Worm (Caenorhabditis elegans) whole organism, late embryonic: ENCODE results near the gene rpn-5.

Experiments
- C08G9.2 ChIP-seq: sonication (generic microtip); optimal IDR thresholded peaks from 2 replicates; lab custom pipeline; 2016; ENCODE audit warnings: mild to moderate bottlenecking, missing genetic modification characterization, moderate library complexity, missing compliant biosample characterization
- C38D4.7 ChIP-seq: fragments of 200-800 bp; sonication (Bioruptor generic); optimal IDR thresholded peaks from 2 replicates; lab custom pipeline; 2018; ENCODE audit warnings: mild to moderate bottlenecking, missing genetic modification characterization, moderate library complexity, missing compliant biosample characterization
- F13H6.1 ChIP-seq: sonication (generic microtip); optimal IDR thresholded peaks from 2 replicates; lab custom pipeline; 2016; ENCODE audit warnings: missing genetic modification characterization, missing compliant biosample characterization
- K02D7.2 ChIP-seq: sonication (generic microtip); optimal IDR thresholded peaks from 2 replicates; lab custom pipeline; 2017; ENCODE audit warnings: mild to moderate bottlenecking, missing genetic modification characterization, missing compliant biosample characterization
- Y22D7AL.16 ChIP-seq: sonication (generic microtip); optimal IDR thresholded peaks from 2 replicates; lab custom pipeline; 2016; ENCODE audit warnings: missing genetic modification characterization, missing compliant biosample characterization
- ahr-1 ChIP-seq: sonication (generic microtip); optimal IDR thresholded peaks from 2 replicates; lab custom pipeline; 2016; ENCODE audit warnings: missing genetic modification characterization, missing compliant biosample characterization
- ama-1 ChIP-seq: fragments of 150-350 bp; optimal IDR thresholded peaks from 2 replicates; lab custom pipeline; 2014
- ceh-14 ChIP-seq: sonication (generic microtip); optimal IDR thresholded peaks from 2 replicates; lab custom pipeline; 2016; ENCODE audit warnings: missing genotype, missing genetic modification characterization, missing compliant biosample characterization
- ceh-19 ChIP-seq: fragments of 200-800 bp; sonication (Bioruptor generic); optimal IDR thresholded peaks from 2 replicates; lab custom pipeline; 2018; ENCODE audit warnings: mild to moderate bottlenecking, missing genetic modification characterization, missing compliant biosample characterization
- ceh-22 ChIP-seq: sonication (generic microtip); optimal IDR thresholded peaks from 2 replicates; lab custom pipeline; 2017; ENCODE audit warnings: missing biosample characterization, missing genetic modification characterization
- ceh-31 ChIP-seq: sonication (generic microtip); optimal IDR thresholded peaks from 2 replicates; lab custom pipeline; 2016; ENCODE audit warnings: missing genetic modification characterization, missing compliant biosample characterization
- ceh-45 ChIP-seq: fragments of 200-800 bp; sonication (Bioruptor generic); IDR thresholded peaks from 2 replicates; pipeline ENCODE4 v1.3.6; 2022; ENCODE audit warnings: missing genetic modification reagents, missing genetic modification characterization, missing compliant biosample characterization
- ceh-48 ChIP-seq: sonication (generic microtip); optimal IDR thresholded peaks from 2 replicates; lab custom pipeline; 2016; ENCODE audit warnings: missing genetic modification characterization, inconsistent platforms, missing compliant biosample characterization
- ceh-6 ChIP-seq: fragments of 200-800 bp; sonication (Bioruptor generic); optimal IDR thresholded peaks from 2 replicates; lab custom pipeline; 2018; ENCODE audit warnings: mild to moderate bottlenecking, missing genetic modification characterization, missing compliant biosample characterization
- che-1 ChIP-seq: sonication (generic microtip); optimal IDR thresholded peaks from 2 replicates; lab custom pipeline; 2016; ENCODE audit warnings: mild to moderate bottlenecking, missing genetic modification characterization, missing compliant biosample characterization
- dve-1 ChIP-seq: sonication (generic microtip); optimal IDR thresholded peaks from 2 replicates; lab custom pipeline; 2017; ENCODE audit warnings: antibody characterized with exemption, mild to moderate bottlenecking, missing genetic modification characterization, missing compliant biosample characterization
- elt-4 ChIP-seq: sonication (generic microtip); optimal IDR thresholded peaks from 2 replicates; lab custom pipeline; 2016; ENCODE audit warnings: missing genetic modification characterization, missing compliant biosample characterization
- fkh-6 ChIP-seq: sonication (generic microtip); optimal IDR thresholded peaks from 2 replicates; lab custom pipeline; 2016; ENCODE audit warnings: missing genetic modification characterization, missing compliant biosample characterization
- gmeb-2 ChIP-seq: sonication (generic microtip); optimal IDR thresholded peaks from 2 replicates; lab custom pipeline; 2016; ENCODE audit warnings: missing genetic modification characterization, inconsistent platforms, missing compliant biosample characterization
- hlh-30 ChIP-seq: sonication (generic microtip); optimal IDR thresholded peaks from 2 replicates; lab custom pipeline; 2017; ENCODE audit warnings: antibody characterized with exemption, missing genetic modification characterization, missing compliant biosample characterization; ENCODE audit not compliant: insufficient read depth
- hlh-6 ChIP-seq: sonication (generic microtip); optimal IDR thresholded peaks from 2 replicates; lab custom pipeline; 2016; ENCODE audit warnings: missing genotype, missing genetic modification characterization, missing compliant biosample characterization
- mec-3 ChIP-seq: sonication (generic microtip); optimal IDR thresholded peaks from 2 replicates; lab custom pipeline; 2016; ENCODE audit warnings: borderline replicate concordance, missing genetic modification characterization, missing compliant biosample characterization
- nfya-1 ChIP-seq: sonication (generic microtip); optimal IDR thresholded peaks from 2 replicates; lab custom pipeline; 2017; ENCODE audit warnings: missing genetic modification characterization, mild to moderate bottlenecking, missing compliant biosample characterization, antibody characterized with exemption, moderate library complexity
- nhr-11 ChIP-seq: fragments of 150-350 bp; optimal IDR thresholded peaks from 2 replicates; lab custom pipeline; 2014; ENCODE audit warnings: missing biosample characterization, missing genetic modification characterization
- nhr-232 ChIP-seq: sonication (generic microtip); optimal IDR thresholded peaks from 2 replicates; lab custom pipeline; 2016; ENCODE audit warnings: missing genetic modification characterization, missing compliant biosample characterization
- npax-4 ChIP-seq: sonication (generic microtip); optimal IDR thresholded peaks from 2 replicates; lab custom pipeline; 2016; ENCODE audit warnings: missing genetic modification characterization, missing compliant biosample characterization
- odd-2 ChIP-seq: sonication (generic microtip); optimal IDR thresholded peaks from 2 replicates; lab custom pipeline; 2017; ENCODE audit warnings: antibody characterized with exemption, mild to moderate bottlenecking, missing genetic modification characterization, missing compliant biosample characterization
- pag-3 ChIP-seq: sonication (generic microtip); optimal IDR thresholded peaks from 2 replicates; lab custom pipeline; 2016; ENCODE audit warnings: missing compliant biosample characterization, missing genetic modification characterization, borderline replicate concordance
- pax-1 ChIP-seq: fragments of 150-350 bp; optimal IDR thresholded peaks from 2 replicates; lab custom pipeline; 2014; ENCODE audit warnings: missing biosample characterization, missing genetic modification characterization
- pha-4 ChIP-seq: fragments of 150-350 bp; optimal IDR thresholded peaks from 2 replicates; lab custom pipeline; 2018; ENCODE audit warnings: missing biosample characterization, missing genetic modification reagents, missing genetic modification characterization
- pqm-1 ChIP-seq: sonication (generic microtip); optimal IDR thresholded peaks from 2 replicates; lab custom pipeline; 2016; ENCODE audit warnings: missing genetic modification characterization, missing compliant biosample characterization
- ref-2 ChIP-seq: sonication (generic microtip); optimal IDR thresholded peaks from 2 replicates; lab custom pipeline; 2016; ENCODE audit warnings: missing genetic modification characterization, missing compliant biosample characterization
- sdc-2 ChIP-seq: sonication (generic microtip); optimal IDR thresholded peaks from 2 replicates; lab custom pipeline; 2016; ENCODE audit warnings: missing genotype, missing genetic modification characterization, missing compliant biosample characterization
- sox-2 ChIP-seq: fragments of 200-800 bp; sonication (Bioruptor generic); IDR thresholded peaks from 2 replicates; pipeline ENCODE4 v1.3.6; 2022; ENCODE audit warnings: missing genetic modification reagents, missing genetic modification characterization, missing compliant biosample characterization
- tbx-2 ChIP-seq: sonication (generic microtip); optimal IDR thresholded peaks from 2 replicates; lab custom pipeline; 2016; ENCODE audit warnings: missing genetic modification characterization, missing compliant biosample characterization
- unc-3 ChIP-seq, 2 experiments: fragments of 200-800 bp in 1 of 2; sonication (Bioruptor generic) in 1 of 2; sonication (generic microtip) in 1 of 2; conservative IDR thresholded peaks in 1 of 2; optimal IDR thresholded peaks in 1 of 2; 2 replicates each; pipeline versions ENCODE4 v1.3.6 to Lab custom; 2016 to 2022; ENCODE audit warnings: missing compliant biosample characterization in 2 of 2, missing genetic modification characterization in 2 of 2, missing genetic modification reagents in 1 of 2
- unc-42 ChIP-seq: sonication (generic microtip); optimal IDR thresholded peaks from 2 replicates; lab custom pipeline; 2016; ENCODE audit warnings: missing genotype, missing genetic modification characterization, missing compliant biosample characterization
- unc-55 ChIP-seq: sonication (generic microtip); optimal IDR thresholded peaks from 2 replicates; lab custom pipeline; 2017; ENCODE audit warnings: missing biosample characterization, missing genetic modification reagents, missing genetic modification characterization

rpn-5 gene

DNA sequence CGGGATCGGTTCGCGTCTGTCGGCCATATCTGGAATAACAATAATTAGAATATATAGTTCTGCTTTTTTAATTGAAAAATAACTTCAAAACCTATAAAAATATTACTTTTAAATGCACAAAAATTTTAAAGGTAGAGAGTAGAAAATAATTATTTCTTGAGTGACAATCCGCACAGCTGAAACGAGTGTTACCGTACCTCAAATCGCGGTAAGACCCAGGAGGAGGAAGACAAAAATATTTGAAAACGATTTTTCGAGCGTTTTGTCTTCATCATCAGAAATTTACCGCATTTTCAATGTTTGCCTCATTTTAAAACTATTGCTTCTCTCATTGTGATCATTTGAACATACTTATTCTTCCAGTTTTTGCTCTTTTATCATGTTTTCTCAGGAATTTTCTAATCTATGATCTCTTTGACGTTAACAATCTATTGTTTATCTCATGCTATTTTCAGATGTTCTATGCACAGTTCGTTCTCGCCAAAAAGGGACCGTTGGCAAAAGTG lies at the start of gene rpn-5, which contains the start of gene scc-1:
Gene rpn-5, minus strand, starts transcription at position 162 of the 506 bp plus-strand sequence.
Gene scc-1, plus strand, starts transcription at position 456 of the 506 bp plus-strand sequence.
- peak; percentile 33 for TF ChIP-seq pax-1
- TF ChIP-seq ceh-22 (tag; lab: Kevin White, UChicago), result no peak
- no peak for TF ChIP-seq pqm-1
- TF ChIP-seq pha-4, result no peak
- TF ChIP-seq ref-2, result peak; percentile 21
- TF ChIP-seq nfya-1 (tag; lab: Kevin White, UChicago), result peak; percentile 85
- TF ChIP-seq unc-55 (GFP tag; lab: Kevin White, UChicago), result peak; percentile 97
- TF ChIP-seq mec-3 (tag; lab: Kevin White, UChicago), result no peak
- TF ChIP-seq unc-3 (GFP tag; conservative IDR thresholded peaks at IDR 0.05; lab: Robert Waterston, UW), result no peak
- no peak for TF ChIP-seq unc-3 (tag; optimal IDR thresholded peaks at IDR 0.05; lab: Kevin White, UChicago)
- TF ChIP-seq tbx-2 (tag; lab: Kevin White, UChicago), result peak; percentile 25
- TF ChIP-seq unc-42 (tag; lab: Kevin White, UChicago), result peak; percentile 3
- no peak for TF ChIP-seq hlh-6 (tag; lab: Kevin White, UChicago)

DNA sequence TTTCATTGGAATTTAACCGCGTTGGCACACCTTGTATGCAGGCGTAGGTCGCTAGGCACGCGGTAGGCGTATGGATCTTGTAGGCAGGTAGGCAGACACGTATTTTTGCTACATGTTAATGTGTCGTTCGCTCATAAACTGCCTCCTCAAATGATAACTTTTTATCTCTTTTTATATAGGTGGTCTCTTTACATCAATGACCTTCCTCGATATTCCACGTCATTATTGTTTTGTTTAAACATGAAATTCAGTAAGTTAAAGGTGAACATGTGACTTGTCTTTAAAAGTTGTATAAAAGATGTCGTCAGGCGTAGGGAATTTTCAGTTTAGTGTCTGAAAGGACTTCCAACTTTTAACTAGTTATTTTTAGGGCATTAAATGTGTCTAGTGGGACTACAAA lies 49.5 kb upstream of the rpn-5 start:
- TF ChIP-seq ahr-1 (tag; lab: Kevin White, UChicago) (no peak), gmeb-2 (tag; lab: Kevin White, UChicago) (no peak), ceh-14 (tag; lab: Kevin White, UChicago) (no peak), ceh-45 (no peak), dve-1 (tag; lab: Kevin White, UChicago) (no peak), C38D4.7 (GFP tag; lab: Kevin White, UChicago) (no peak), nhr-232 (tag; lab: Kevin White, UChicago) (no peak), fkh-6 (tag; lab: Kevin White, UChicago) (no peak), hlh-6 (tag; lab: Kevin White, UChicago) (no peak), K02D7.2 (tag; lab: Kevin White, UChicago) (no peak), nhr-11 (no peak), odd-2 (tag; lab: Kevin White, UChicago) (no peak), Y22D7AL.16 (tag; lab: Kevin White, UChicago) (no peak), pag-3 (tag; lab: Kevin White, UChicago) (no peak), F13H6.1 (no peak), ama-1 (no peak), C08G9.2 (tag; lab: Kevin White, UChicago) (no peak), ref-2 (no peak)

DNA sequence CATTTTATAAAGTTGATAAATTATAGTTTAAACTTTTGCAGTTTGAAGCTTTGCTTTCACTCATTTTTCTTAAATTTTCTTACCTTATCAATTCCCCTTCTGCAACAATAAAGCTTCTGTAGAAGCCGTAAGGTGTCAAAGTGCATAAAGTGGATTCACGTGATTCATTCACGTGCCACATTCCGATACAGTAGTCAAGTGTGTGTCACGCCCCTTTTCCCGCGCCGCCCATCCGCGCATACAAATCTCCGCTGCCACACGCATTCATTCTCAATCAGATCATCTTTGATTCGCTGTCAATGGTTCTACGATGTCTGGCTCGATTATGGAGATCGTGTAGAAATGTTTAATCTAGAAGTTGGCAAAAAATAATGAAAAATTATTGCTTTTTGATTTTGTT lies 48.8 kb upstream of the rpn-5 start:
- peak; percentile 22 for TF ChIP-seq hlh-30 (tag; lab: Kevin White, UChicago)
- no peak for TF ChIP-seq sdc-2 (tag; lab: Kevin White, UChicago)

- TF ChIP-seq ceh-48 (tag; lab: Kevin White, UChicago) (no peak), tbx-2 (tag; lab: Kevin White, UChicago) (no peak), pax-1 (no peak), che-1 (tag; lab: Kevin White, UChicago) (no peak), ceh-6 (GFP tag; lab: Kevin White, UChicago) (no peak), sox-2 (no peak), ceh-14 (tag; lab: Kevin White, UChicago) (no peak), npax-4 (tag; lab: Kevin White, UChicago) (no peak), ceh-31 (no peak), ceh-19 (GFP tag; lab: Kevin White, UChicago) (no peak), K02D7.2 (tag; lab: Kevin White, UChicago) (no peak), elt-4 (tag; lab: Kevin White, UChicago) (no peak)
Measured at ce11 chrII:4745281-4745680, 47.1 kb upstream of the rpn-5 start.
